Fruit fly (Drosophila melanogaster) whole organism, adult: ENCODE data around the gene Root.
A peak's percentile ranks its signal among the peaks of the same experiment; 100 is the strongest.

Experiments
- CG11617 ChIP-seq: fragments of 200-800 bp; sonication (Bioruptor generic); optimal IDR thresholded peaks from 2 replicates; lab custom pipeline; 2017; ENCODE audit warnings: mild to moderate bottlenecking, missing biosample characterization, missing genetic modification reagents, missing genetic modification characterization
- CG7045 ChIP-seq: fragments of 200-800 bp; sonication (Bioruptor generic); optimal IDR thresholded peaks from 2 replicates; lab custom pipeline; 2017; ENCODE audit warnings: missing biosample characterization, mild to moderate bottlenecking, missing genetic modification characterization
- CG7101 ChIP-seq: fragments of 200-800 bp; sonication (Bioruptor generic); optimal IDR thresholded peaks from 2 replicates; lab custom pipeline; 2018; ENCODE audit warnings: missing biosample characterization, mild to moderate bottlenecking, missing genetic modification characterization, moderate library complexity
- Crg-1 ChIP-seq: fragments of 200-800 bp; sonication (Bioruptor generic); optimal IDR thresholded peaks from 2 replicates; lab custom pipeline; 2016; ENCODE audit warnings: missing biosample characterization, missing genetic modification characterization
- Mnt ChIP-seq: fragments of 200-800 bp; sonication (Bioruptor generic); optimal IDR thresholded peaks from 2 replicates; lab custom pipeline; 2016; ENCODE audit warnings: missing biosample characterization, mild to moderate bottlenecking, missing genetic modification characterization
- bab1 ChIP-seq: fragments of 200-800 bp; sonication (Bioruptor generic); optimal IDR thresholded peaks from 3 replicates; lab custom pipeline; 2019; ENCODE audit warnings: missing biosample characterization, mild to moderate bottlenecking, missing genetic modification characterization, moderate library complexity
- cic ChIP-seq: fragments of 200-800 bp; sonication (Bioruptor generic); optimal IDR thresholded peaks from 2 replicates; lab custom pipeline; 2017; ENCODE audit warnings: missing biosample characterization, mild to moderate bottlenecking, missing genetic modification characterization, moderate library complexity
- cnc ChIP-seq, 2 experiments: fragments of >200 bp; optimal IDR thresholded peaks; 2 replicates each; lab custom pipeline; 2017
- kay ChIP-seq: fragments of 200-800 bp; sonication (Bioruptor generic); peaks from one replicate; lab custom pipeline; 2016; ENCODE audit warnings: missing biosample characterization, missing genetic modification characterization, borderline replicate concordance
- pad ChIP-seq: fragments of 200-800 bp; sonication (Bioruptor generic); optimal IDR thresholded peaks from 3 replicates; lab custom pipeline; 2017; ENCODE audit warnings: missing biosample characterization, missing genetic modification characterization, mild to moderate bottlenecking, moderate library complexity, missing genetic modification reagents

DNA sequence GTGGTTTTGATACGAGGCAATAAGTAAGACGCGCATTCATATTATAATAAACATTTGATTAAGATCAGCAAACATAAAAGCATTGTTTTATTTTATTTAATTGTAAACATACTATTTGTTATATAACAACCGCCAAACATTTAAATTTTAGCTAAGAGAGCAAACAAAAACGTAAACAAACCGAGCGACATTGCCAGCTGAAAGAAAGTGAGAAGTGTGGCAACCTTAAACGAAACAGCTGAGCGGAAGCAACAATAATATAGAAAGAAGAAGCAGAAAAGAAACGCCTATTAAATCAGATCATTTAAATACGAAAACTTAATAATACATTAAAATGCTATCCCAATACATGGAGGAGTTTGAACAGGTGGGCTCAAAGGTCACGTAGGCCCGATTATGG lies 21.5 kb downstream of the Root start, which contains the start of gene Sec10:
- no peak for TF ChIP-seq pad
- no peak for TF ChIP-seq cic (GFP tag; lab: Kevin White, UChicago)
- TF ChIP-seq CG7101 (tag; lab: Kevin White, UChicago) = peak; percentile 23
- peak; percentile 58 for TF ChIP-seq bab1
- no peak for TF ChIP-seq Mnt (GFP tag; lab: Kevin White, UChicago)
- no peak for TF ChIP-seq CG7045 (GFP tag; lab: Kevin White, UChicago)
- no peak for TF ChIP-seq Crg-1
- no peak for TF ChIP-seq CG11617 (GFP tag; lab: Kevin White, UChicago)
- no peak for TF ChIP-seq kay (GFP tag; lab: Kevin White, UChicago)
- no peak for TF ChIP-seq cnc (optimal IDR thresholded peaks at IDR 0.05; lab: Kevin White, UChicago)
